Worm (Caenorhabditis elegans): Measurements from ENCODE around the gene set-4.

Gene set-4

DNA sequence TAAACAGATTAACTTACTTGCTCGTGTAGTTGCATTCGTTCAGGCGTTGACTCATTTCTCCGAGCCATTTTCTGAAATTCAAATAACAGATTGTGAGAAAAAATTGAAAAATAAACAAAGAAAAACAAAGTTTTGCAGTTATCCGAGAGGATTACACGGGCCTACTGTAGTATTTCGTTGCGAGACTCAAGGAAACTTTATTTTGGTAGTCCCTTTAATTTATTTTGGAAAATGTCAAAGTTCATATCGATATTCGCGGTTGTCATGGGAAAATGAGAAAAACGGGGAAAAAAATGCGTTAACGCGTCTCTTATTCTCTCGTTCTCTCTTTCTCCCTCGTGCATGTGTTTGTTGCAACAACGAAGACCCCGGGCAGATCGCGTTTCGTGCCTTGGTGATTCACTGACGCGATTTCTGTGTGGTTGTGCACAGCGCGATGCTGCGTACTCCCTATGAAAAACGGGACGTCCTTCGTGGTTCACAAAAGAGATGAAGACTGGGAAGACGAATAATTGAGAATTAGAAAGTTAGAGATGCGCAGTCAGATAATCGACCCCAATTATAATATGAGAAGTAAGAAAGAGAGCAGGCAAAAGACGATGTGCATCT lies at the start of gene set-4:
set-4 (minus strand) TSS at position 120 of the 609 bp plus-strand sequence.
- no peak for TF ChIP-seq unc-62 (GFP tag; optimal IDR thresholded peaks at IDR 0.05)

DNA sequence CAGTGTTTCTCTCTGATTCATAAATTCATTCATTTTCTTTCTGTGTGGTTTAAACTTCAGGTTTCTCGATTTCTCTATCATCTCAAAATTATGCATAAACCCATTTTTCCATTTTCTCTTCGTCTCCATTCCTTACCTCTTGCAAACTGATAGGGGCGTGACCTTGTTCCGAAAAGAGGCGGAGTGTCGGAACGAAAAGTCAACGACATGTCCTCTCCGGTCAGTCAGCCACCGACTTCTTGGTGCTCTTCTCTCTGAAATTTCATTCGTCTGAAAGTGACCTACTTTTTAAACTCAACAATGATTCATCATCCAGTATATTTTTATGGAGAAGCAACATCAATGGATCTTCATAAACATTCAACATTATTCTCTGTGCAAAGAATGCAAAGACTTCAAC lies 49.7 kb upstream of the set-4 start, which contains the start of gene F58F12.12:
F58F12.12 (plus strand) TSS at position 301 of the 400 bp plus-strand sequence.
- TF ChIP-seq unc-62 (GFP tag; optimal IDR thresholded peaks at IDR 0.05) = no peak

DNA sequence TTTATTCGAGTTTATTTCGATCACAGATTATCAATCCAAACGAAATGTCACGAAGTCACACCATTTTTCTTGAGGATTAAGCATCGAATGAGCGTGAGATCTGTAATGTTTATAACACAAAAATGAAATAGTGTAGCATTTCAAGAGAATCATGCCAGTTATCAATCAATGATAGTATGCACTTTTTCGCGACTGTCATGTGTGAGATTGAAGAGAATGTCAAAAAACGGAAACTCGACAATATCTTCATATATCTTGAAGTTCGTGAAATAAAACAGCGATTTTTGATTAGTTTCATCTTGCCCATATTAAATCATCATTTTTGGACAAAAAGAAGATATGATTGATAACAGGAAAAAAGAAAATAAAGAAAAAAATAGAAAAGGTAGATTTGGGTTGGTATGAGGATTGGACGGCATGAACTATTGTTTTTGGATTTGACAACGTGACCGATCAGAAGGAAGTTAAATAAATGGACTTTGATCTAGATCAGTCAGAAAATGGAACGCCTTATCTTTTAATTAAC lies 48.0 kb upstream of the set-4 start:
- no peak for TF ChIP-seq unc-62 (GFP tag; optimal IDR thresholded peaks at IDR 0.05)

- TF ChIP-seq unc-62 (GFP tag; optimal IDR thresholded peaks at IDR 0.05) = no peak
These were observed 46.3 kb upstream of the set-4 start for ce11 chrII:6377381-6377948.

- no peak for TF ChIP-seq unc-62 (GFP tag; optimal IDR thresholded peaks at IDR 0.05)
These were observed 45.6 kb upstream of the set-4 start for ce11 chrII:6376693-6377092.

DNA sequence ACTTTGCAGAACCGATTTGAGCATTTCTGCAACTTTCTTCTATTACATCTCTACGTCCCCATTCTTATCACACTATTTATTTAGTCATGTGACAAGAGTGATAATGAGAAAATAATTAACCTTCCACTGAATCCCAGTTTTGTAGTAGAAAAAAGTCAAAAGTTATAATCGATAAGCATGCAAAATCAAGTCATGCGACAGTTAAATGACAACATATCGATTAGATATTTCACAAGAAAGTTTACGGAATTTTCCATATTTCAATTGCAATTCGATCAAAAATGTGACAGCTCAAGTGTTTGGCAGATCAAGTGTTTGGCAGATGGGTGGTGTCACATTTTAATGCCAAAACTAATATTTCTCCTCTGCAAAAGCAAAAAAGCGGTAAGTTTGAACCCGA lies 43.5 kb upstream of the set-4 start:
- no peak for TF ChIP-seq unc-62 (GFP tag; optimal IDR thresholded peaks at IDR 0.05)

ce11 chrII:6373361-6373760 lies 42.2 kb upstream of the set-4 start:
- TF ChIP-seq unc-62 (GFP tag; optimal IDR thresholded peaks at IDR 0.05) = no peak

DNA sequence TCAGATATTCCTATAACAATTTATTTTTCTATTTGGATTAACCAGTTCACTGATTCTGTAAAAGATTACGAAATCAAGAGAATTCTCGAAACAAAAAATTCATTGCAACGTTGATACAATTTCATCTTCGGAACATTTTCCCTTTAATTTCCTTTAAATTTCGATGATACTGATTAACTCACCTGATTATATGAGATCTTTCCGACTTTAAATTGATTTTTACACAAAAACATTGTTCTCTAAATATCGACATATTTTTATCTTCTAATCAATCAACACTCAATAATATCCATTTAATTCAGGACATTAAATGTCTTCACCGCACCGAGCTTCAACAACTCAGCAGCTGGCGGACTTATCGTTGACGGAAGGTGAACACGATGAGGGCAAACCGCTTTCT lies 39.9 kb upstream of the set-4 start, which contains the start of gene lin-23:
lin-23 (plus strand) TSS at position 301 of the 400 bp plus-strand sequence.
- no peak for TF ChIP-seq unc-62 (GFP tag; optimal IDR thresholded peaks at IDR 0.05)

- no peak for TF ChIP-seq unc-62 (GFP tag; optimal IDR thresholded peaks at IDR 0.05)
These were observed 39.0 kb upstream of the set-4 start for ce11 chrII:6370110-6370509.

- TF ChIP-seq unc-62 (GFP tag; optimal IDR thresholded peaks at IDR 0.05) = no peak
These were observed 35.6 kb upstream of the set-4 start, which contains the start of gene ctsa-4.1 for ce11 chrII:6366696-6367095. TSS of gene ctsa-4.1 (plus strand) at chrII:6366996.

DNA sequence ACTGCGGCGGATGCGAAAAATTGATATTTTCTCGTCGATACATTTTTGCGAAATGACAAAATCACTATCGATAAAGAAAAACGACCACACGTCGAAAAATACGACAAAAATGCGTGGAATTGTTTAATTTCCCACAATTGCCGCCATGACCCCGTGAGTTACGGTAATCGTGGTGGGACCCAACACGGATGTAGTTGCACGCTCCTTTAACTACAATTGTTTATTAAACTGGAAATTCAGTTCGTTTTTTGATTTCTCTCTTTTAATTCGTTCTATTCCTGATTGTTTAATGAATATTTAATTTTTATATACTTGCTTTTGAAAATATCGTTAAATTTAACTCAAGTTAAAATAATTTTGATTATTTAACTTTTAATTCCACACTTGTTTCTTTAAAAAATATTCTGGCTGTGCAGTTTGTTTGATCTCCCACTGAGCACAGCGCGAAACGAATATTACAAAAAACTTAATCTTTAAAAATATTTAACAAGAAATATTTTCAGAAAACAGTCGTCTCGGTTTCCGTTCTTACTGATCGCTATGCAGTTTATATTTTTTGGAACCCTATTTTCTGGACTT lies 34.2 kb upstream of the set-4 start, which contains the start of the genes ani-2 and clec-88:
ani-2 (minus strand) TSS at position 131 of the 579 bp plus-strand sequence.
clec-88 (plus strand) TSS at position 486 of the 579 bp plus-strand sequence.
- TF ChIP-seq unc-62 (GFP tag; optimal IDR thresholded peaks at IDR 0.05) = no peak

ce11 chrII:6360822-6361221 lies 29.7 kb upstream of the set-4 start, which contains the start of gene K10B2.4:
TSS of gene K10B2.4 (minus strand) at chrII:6360959.
- TF ChIP-seq unc-62 (GFP tag; optimal IDR thresholded peaks at IDR 0.05) = no peak

- TF ChIP-seq unc-62 (GFP tag; optimal IDR thresholded peaks at IDR 0.05) = no peak
These were observed 27.8 kb upstream of the set-4 start, which contains the start of gene C32D5.12 for ce11 chrII:6358905-6359304. TSS of gene C32D5.12 (minus strand) at chrII:6359005.

ce11 chrII:6358232-6358631 lies 27.1 kb upstream of the set-4 start:
- TF ChIP-seq unc-62 (GFP tag; optimal IDR thresholded peaks at IDR 0.05) = no peak

- no peak for TF ChIP-seq unc-62 (GFP tag; optimal IDR thresholded peaks at IDR 0.05)
These were observed 24.5 kb upstream of the set-4 start, which contains the start of gene C32D5.11 for ce11 chrII:6355396-6356346. TSS of gene C32D5.11 (minus strand) at chrII:6355446.

Data from whole organism, dauer.